Worm (Caenorhabditis elegans) whole organism, L4 larva: ENCODE measurements around the gene F18C5.9.

Experiments
- F10B5.3 ChIP-seq: sonication (generic microtip); optimal IDR thresholded peaks from 2 replicates; lab custom pipeline; 2016; ENCODE audit warnings: mild to moderate bottlenecking, missing genetic modification characterization, missing compliant biosample characterization
- F44E2.7 ChIP-seq: fragments of 200-800 bp; sonication (Bioruptor generic); IDR thresholded peaks from 2 replicates; pipeline ENCODE4 v2.1.2; 2022; ENCODE audit warnings: missing genetic modification characterization, missing compliant biosample characterization
- T20F7.1 ChIP-seq: fragments of 200-800 bp; sonication (Bioruptor generic); optimal IDR thresholded peaks from 2 replicates; lab custom pipeline; 2018; ENCODE audit warnings: mild to moderate bottlenecking, missing genetic modification characterization, missing compliant biosample characterization
- Y5F2A.4 ChIP-seq: fragments of 200-800 bp; sonication (Bioruptor generic); optimal IDR thresholded peaks from 2 replicates; lab custom pipeline; 2018; ENCODE audit warnings: mild to moderate bottlenecking, missing genetic modification characterization, missing compliant biosample characterization
- Y75B8A.6 ChIP-seq: fragments of 200-800 bp; sonication (Bioruptor generic); IDR thresholded peaks from 2 replicates; pipeline ENCODE4 v1.3.6; 2022; ENCODE audit warnings: missing genetic modification reagents, missing genetic modification characterization, missing compliant biosample characterization
- aha-1 ChIP-seq: fragments of 150-350 bp; peaks from one replicate; lab custom pipeline; 2014; ENCODE audit warnings: missing biosample characterization, missing genetic modification characterization
- aly-2 ChIP-seq: sonication (generic microtip); optimal IDR thresholded peaks from 2 replicates; lab custom pipeline; 2018; ENCODE audit warnings: missing biosample characterization, missing genetic modification characterization
- ama-1 ChIP-seq: fragments of 150-350 bp; optimal IDR thresholded peaks from 2 replicates; lab custom pipeline; 2014; ENCODE audit warnings: inconsistent platforms, mixed read lengths
- arid-1 ChIP-seq: fragments of 200-800 bp; sonication (Bioruptor generic); conservative IDR thresholded peaks from 2 replicates; pipeline ENCODE4 v1.3.6; 2022; ENCODE audit warnings: missing genetic modification reagents, missing genetic modification characterization, missing compliant biosample characterization
- attf-4 ChIP-seq: sonication (generic microtip); optimal IDR thresholded peaks from 3 replicates; lab custom pipeline; 2017; ENCODE audit warnings: missing biosample characterization, missing genetic modification characterization
- ceh-62 ChIP-seq: sonication (generic microtip); optimal IDR thresholded peaks from 2 replicates; lab custom pipeline; 2017; ENCODE audit warnings: missing biosample characterization, missing genetic modification characterization
- cey-2 ChIP-seq: sonication (generic microtip); optimal IDR thresholded peaks from 3 replicates; lab custom pipeline; 2017; ENCODE audit warnings: missing genetic modification characterization, mild to moderate bottlenecking, missing compliant biosample characterization, antibody characterized with exemption, borderline replicate concordance; ENCODE audit not compliant: insufficient read depth
- daf-12 ChIP-seq: fragments of 150-350 bp; optimal IDR thresholded peaks from 2 replicates; lab custom pipeline; 2014; ENCODE audit warnings: missing biosample characterization, missing genetic modification reagents, missing genetic modification characterization
- daf-16 ChIP-seq, 3 experiments: sonication (generic microtip); optimal IDR thresholded peaks; 2 replicates each; lab custom pipeline; 2016 to 2017; ENCODE audit warnings: missing genetic modification characterization in 3 of 3, missing genetic modification reagents in 3 of 3, mild to moderate bottlenecking in 2 of 3, missing compliant biosample characterization in 2 of 3, missing biosample characterization in 1 of 3, moderate library complexity in 1 of 3
- daf-8 ChIP-seq: fragments of 200-800 bp; sonication (Bioruptor generic); IDR thresholded peaks from 2 replicates; pipeline ENCODE4 v1.3.6; 2022; ENCODE audit warnings: missing genetic modification characterization, missing compliant biosample characterization
- dmd-6 ChIP-seq: fragments of 200-800 bp; sonication (Bioruptor generic); IDR thresholded peaks from 2 replicates; pipeline ENCODE4 v1.3.6; 2022; ENCODE audit warnings: missing genetic modification reagents, missing genetic modification characterization, missing compliant biosample characterization
- dmd-8 ChIP-seq: fragments of 200-800 bp; sonication (Bioruptor generic); IDR thresholded peaks from 2 replicates; pipeline ENCODE4 v1.3.6; 2022; ENCODE audit warnings: missing genetic modification characterization, missing compliant biosample characterization
- duxl-1 ChIP-seq: sonication (generic microtip); optimal IDR thresholded peaks from 2 replicates; lab custom pipeline; 2016; ENCODE audit warnings: mild to moderate bottlenecking, missing genetic modification characterization, moderate library complexity, missing compliant biosample characterization; ENCODE audit not compliant: poor library complexity
- dve-1 ChIP-seq: sonication (generic microtip); optimal IDR thresholded peaks from 2 replicates; lab custom pipeline; 2017; ENCODE audit warnings: antibody characterized with exemption, mild to moderate bottlenecking, missing genetic modification characterization, missing compliant biosample characterization; ENCODE audit not compliant: insufficient read depth
- egl-27 ChIP-seq: sonication (generic microtip); optimal IDR thresholded peaks from 3 replicates; lab custom pipeline; 2017; ENCODE audit warnings: missing biosample characterization, missing genetic modification reagents, missing genetic modification characterization
- hif-1 ChIP-seq, 2 experiments: sonication (generic microtip); optimal IDR thresholded peaks; 2 replicates each; lab custom pipeline; 2016 to 2017; ENCODE audit warnings: missing compliant biosample characterization in 2 of 2, missing genetic modification characterization in 2 of 2, missing genetic modification reagents in 2 of 2, missing genotype in 2 of 2, mild to moderate bottlenecking in 1 of 2
- hlh-11 ChIP-seq: fragments of 200-800 bp; sonication (Bioruptor generic); optimal IDR thresholded peaks from 2 replicates; lab custom pipeline; 2018; ENCODE audit warnings: mild to moderate bottlenecking, missing genetic modification characterization, missing compliant biosample characterization
- hmg-1.1 ChIP-seq: fragments of 200-800 bp; sonication (Bioruptor generic); IDR thresholded peaks from 2 replicates; pipeline ENCODE4 v1.3.6; 2022; ENCODE audit warnings: missing genetic modification reagents, missing genetic modification characterization, missing compliant biosample characterization
- jun-1 ChIP-seq: fragments of 150-350 bp; optimal IDR thresholded peaks from 2 replicates; lab custom pipeline; 2014; ENCODE audit warnings: missing biosample characterization, missing genetic modification reagents, missing genetic modification characterization
- lin-38 ChIP-seq: fragments of 200-800 bp; sonication (Bioruptor generic); IDR thresholded peaks from 2 replicates; pipeline ENCODE4 v1.3.6; 2022; ENCODE audit warnings: missing genetic modification reagents, missing genetic modification characterization, missing compliant biosample characterization
- madf-5 ChIP-seq, 2 experiments: fragments of 200-800 bp; sonication (Bioruptor generic); IDR thresholded peaks; 2 replicates each; pipeline ENCODE4 v1.3.6; 2022; ENCODE audit warnings: missing compliant biosample characterization in 2 of 2, missing genetic modification characterization in 2 of 2
- madf-9 ChIP-seq: fragments of 200-800 bp; sonication (Bioruptor generic); conservative IDR thresholded peaks from 2 replicates; pipeline ENCODE4 v1.3.6; 2022; ENCODE audit warnings: missing genetic modification reagents, missing genetic modification characterization, missing compliant biosample characterization
- mdl-1 ChIP-seq, 2 experiments: fragments of 150-350 bp in 1 of 2; sonication (generic microtip) in 1 of 2; optimal IDR thresholded peaks; 2 replicates each; lab custom pipeline; 2014 to 2017; ENCODE audit warnings: missing biosample characterization in 2 of 2, missing genetic modification characterization in 2 of 2
- mxl-3 ChIP-seq: fragments of 200-800 bp; sonication (Bioruptor generic); optimal IDR thresholded peaks from 2 replicates; lab custom pipeline; 2018; ENCODE audit warnings: mild to moderate bottlenecking, missing genetic modification characterization, missing compliant biosample characterization
- nhr-102 ChIP-seq: sonication (generic microtip); optimal IDR thresholded peaks from 2 replicates; lab custom pipeline; 2016; ENCODE audit warnings: mild to moderate bottlenecking, missing genetic modification characterization, moderate library complexity, missing compliant biosample characterization
- nhr-111 ChIP-seq: fragments of 200-800 bp; sonication (Bioruptor generic); optimal IDR thresholded peaks from 2 replicates; lab custom pipeline; 2018; ENCODE audit warnings: mild to moderate bottlenecking, missing genetic modification characterization, missing compliant biosample characterization
- nhr-237 ChIP-seq: sonication (generic microtip); optimal IDR thresholded peaks from 2 replicates; lab custom pipeline; 2017; ENCODE audit warnings: missing biosample characterization, missing genetic modification characterization
- nhr-48 ChIP-seq: sonication (generic microtip); optimal IDR thresholded peaks from 2 replicates; lab custom pipeline; 2016; ENCODE audit warnings: mild to moderate bottlenecking, missing genetic modification characterization, missing compliant biosample characterization
- nhr-76 ChIP-seq: fragments of 150-350 bp; optimal IDR thresholded peaks from 2 replicates; lab custom pipeline; 2014; ENCODE audit warnings: missing biosample characterization, missing genetic modification characterization
- nhr-77 ChIP-seq: fragments of 150-350 bp; optimal IDR thresholded peaks from 2 replicates; lab custom pipeline; 2014; ENCODE audit warnings: missing biosample characterization, missing genetic modification characterization
- pha-4 ChIP-seq, 2 experiments: fragments of 150-350 bp in 1 of 2; fragments of 200-800 bp in 1 of 2; sonication (Bioruptor generic) in 1 of 2; IDR thresholded peaks in 1 of 2; optimal IDR thresholded peaks in 1 of 2; 2 replicates each; pipeline versions ENCODE4 v1.3.6 to Lab custom; 2014 to 2022; ENCODE audit warnings: missing genetic modification characterization in 2 of 2, missing genetic modification reagents in 2 of 2, missing biosample characterization in 1 of 2, missing compliant biosample characterization in 1 of 2
- php-3 ChIP-seq: fragments of 200-800 bp; sonication (Bioruptor generic); IDR thresholded peaks from 2 replicates; pipeline ENCODE4 v1.3.6; 2022; ENCODE audit warnings: missing genetic modification reagents, missing genetic modification characterization, missing compliant biosample characterization
- sdz-12 ChIP-seq: fragments of 200-800 bp; sonication (Bioruptor generic); optimal IDR thresholded peaks from 2 replicates; lab custom pipeline; 2018; ENCODE audit warnings: mild to moderate bottlenecking, missing genetic modification characterization, missing compliant biosample characterization
- tra-1 ChIP-seq: fragments of 200-800 bp; sonication (Bioruptor generic); IDR thresholded peaks from 2 replicates; pipeline ENCODE4 v1.3.6; 2022; ENCODE audit warnings: missing genetic modification reagents, missing genetic modification characterization, missing compliant biosample characterization
- unc-39 ChIP-seq: sonication (generic microtip); optimal IDR thresholded peaks from 2 replicates; lab custom pipeline; 2017; ENCODE audit warnings: missing biosample characterization, missing genetic modification characterization
- unc-62 ChIP-seq, 3 experiments: fragments of 150-350 bp in 1 of 3; sonication (generic microtip); optimal IDR thresholded peaks in 2 of 3; peaks in 1 of 3; 1 replicate in 1 of 3; 2 replicates in 2 of 3; lab custom pipeline; 2014 to 2017; ENCODE audit warnings: missing biosample characterization in 3 of 3, missing genetic modification characterization in 3 of 3, missing genetic modification reagents in 3 of 3, missing genotype in 1 of 3
- vab-7 ChIP-seq: fragments of 200-800 bp; sonication (Bioruptor generic); IDR thresholded peaks from 2 replicates; pipeline ENCODE4 v1.3.6; 2022; ENCODE audit warnings: missing genetic modification reagents, missing genetic modification characterization, missing compliant biosample characterization
- zfp-3 ChIP-seq: fragments of 200-800 bp; sonication (Bioruptor generic); conservative IDR thresholded peaks from 2 replicates; pipeline ENCODE4 v1.3.6; 2022; ENCODE audit warnings: missing genetic modification reagents, missing genetic modification characterization, missing compliant biosample characterization

F18C5.9 gene

DNA sequence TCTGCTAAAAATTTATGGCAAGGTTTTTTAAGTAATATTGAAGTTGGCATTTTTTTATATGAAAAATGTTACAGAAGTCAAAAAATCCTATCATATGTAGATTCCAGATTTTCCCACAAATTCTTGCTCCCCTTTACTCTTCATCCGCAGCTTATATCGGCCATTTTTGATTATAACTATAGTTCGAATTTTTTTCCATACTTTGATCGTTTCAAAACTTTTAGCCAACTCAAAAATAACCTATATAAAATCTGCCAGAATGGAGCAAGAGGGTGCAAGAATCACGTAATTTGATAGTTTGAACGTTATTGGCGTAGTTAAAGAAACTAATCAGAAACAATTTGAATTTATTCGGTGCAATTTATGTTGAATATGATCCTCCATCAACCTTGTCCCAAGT, 43.0 kb upstream of the F18C5.9 start:
- TF ChIP-seq zfp-3: 0 out of 2 replicates have a peak, but pooled peaks have one; percentile 7
- TF ChIP-seq Y75B8A.6 (GFP tag; lab: Robert Waterston, UW): no peak
- no peak for TF ChIP-seq pha-4 (GFP tag; IDR thresholded peaks at IDR 0.05; lab: Robert Waterston, UW)
- no peak for TF ChIP-seq pha-4 (tag; optimal IDR thresholded peaks at IDR 0.05; lab: Kevin White, UChicago)
- no peak for TF ChIP-seq nhr-111 (GFP tag; lab: Kevin White, UChicago)
- TF ChIP-seq aha-1 (tag; lab: Kevin White, UChicago): peak; percentile 91

ce11 chrII:6524501-6524977, 42.4 kb upstream of the F18C5.9 start, which contains the start of gene C56E6.2:
TSS of gene C56E6.2 (plus strand) at chrII:6524927.
- TF ChIP-seq hlh-11 (tag; lab: Kevin White, UChicago): peak; percentile 67
- no peak for TF ChIP-seq daf-16 (GFP tag; optimal IDR thresholded peaks at IDR 0.05; lab: Kevin White, UChicago)
- TF ChIP-seq daf-16 (tag; optimal IDR thresholded peaks at IDR 0.05; lab: Kevin White, UChicago): peak; percentile 72
- no peak for TF ChIP-seq daf-8 (GFP tag; lab: Robert Waterston, UW)
- no peak for TF ChIP-seq aly-2
- no peak for TF ChIP-seq jun-1 (tag; lab: Kevin White, UChicago)
- TF ChIP-seq nhr-48: no peak
- 0 out of 2 replicates have a peak, but pooled peaks have one; percentile 32 for TF ChIP-seq dmd-6 (GFP tag; lab: Robert Waterston, UW)
- no peak for TF ChIP-seq Y5F2A.4 (GFP tag; lab: Kevin White, UChicago)
- TF ChIP-seq nhr-76 (tag; lab: Kevin White, UChicago): no peak
- no peak for TF ChIP-seq tra-1 (GFP tag; lab: Robert Waterston, UW)
- TF ChIP-seq daf-12 (tag; lab: Kevin White, UChicago): no peak
- peak; percentile 21 for TF ChIP-seq dve-1

ce11 chrII:6526136-6526684, 40.7 kb upstream of the F18C5.9 start:
- TF ChIP-seq attf-4 (tag; lab: Kevin White, UChicago) (no peak), vab-7 (no peak), F10B5.3 (tag; lab: Kevin White, UChicago) (no peak), tra-1 (GFP tag; lab: Robert Waterston, UW) (no peak), sdz-12 (GFP tag; lab: Kevin White, UChicago) (no peak), nhr-237 (tag; lab: Kevin White, UChicago) (no peak), mxl-3 (no peak), madf-5 (GFP tag; IDR thresholded peaks at IDR 0.05; lab: Robert Waterston, UW) (no peak), F44E2.7 (GFP tag; lab: Robert Waterston, UW) (no peak), Y75B8A.6 (GFP tag; lab: Robert Waterston, UW) (no peak), dmd-8 (GFP tag; lab: Robert Waterston, UW) (no peak), php-3 (no peak), unc-39 (tag; lab: Kevin White, UChicago) (no peak), hmg-1.1 (GFP tag; lab: Robert Waterston, UW) (no peak), nhr-111 (GFP tag; lab: Kevin White, UChicago) (no peak), unc-62 (GFP tag; optimal IDR thresholded peaks at IDR 0.05 in 1 of 2; lab: Kevin White, UChicago) (peak in 1 of 2 experiments; percentile 10), unc-62 (tag; optimal IDR thresholded peaks at IDR 0.05; lab: Kevin White, UChicago) (no peak), ama-1 (lab: Kevin White, UChicago) (no peak), aly-2 (no peak), dve-1 (peak; percentile 7), arid-1 (GFP tag; lab: Robert Waterston, UW) (no peak), jun-1 (tag; lab: Kevin White, UChicago) (no peak), ceh-62 (no peak), cey-2 (no peak), T20F7.1 (no peak), lin-38 (peak; percentile 34; the same call in 1 of the 2 replicates), hif-1 (tag; optimal IDR thresholded peaks at IDR 0.05; lab: Kevin White, UChicago) (no peak), nhr-102 (tag; lab: Kevin White, UChicago) (peak; percentile 52), duxl-1 (no peak), daf-16 (GFP tag; optimal IDR thresholded peaks at IDR 0.05; lab: Kevin White, UChicago) (no peak), daf-16 (tag; optimal IDR thresholded peaks at IDR 0.05; lab: Kevin White, UChicago) (peak; percentile 91), egl-27 (no peak), mdl-1 (tag; optimal IDR thresholded peaks at IDR 0.05; lab: Kevin White, UChicago) (no peak), Y5F2A.4 (GFP tag; lab: Kevin White, UChicago) (no peak), nhr-77 (no peak), madf-9 (no peak)
